Worm (Caenorhabditis elegans) whole organism, young adult: ENCODE results near the gene F32D8.3.

Source experiments
- B0019.2 ChIP-seq: fragments of 200-800 bp; sonication (Bioruptor generic); conservative IDR thresholded peaks from 2 replicates; pipeline ENCODE4 v1.3.6; 2022; ENCODE audit warnings: missing genetic modification reagents, missing genetic modification characterization, missing compliant biosample characterization
- B0261.1 ChIP-seq: sonication (generic microtip); optimal IDR thresholded peaks from 2 replicates; lab custom pipeline; 2016; ENCODE audit warnings: mild to moderate bottlenecking, missing genetic modification characterization, moderate library complexity, missing compliant biosample characterization
- F37B4.10 ChIP-seq: fragments of 200-800 bp; sonication (Bioruptor generic); IDR thresholded peaks from 2 replicates; pipeline ENCODE4 v1.3.6; 2022; ENCODE audit warnings: missing genetic modification characterization, missing compliant biosample characterization
- K11D2.4 ChIP-seq: fragments of 200-800 bp; sonication (Bioruptor generic); IDR thresholded peaks from 2 replicates; pipeline ENCODE4 v1.3.6; 2022; ENCODE audit warnings: missing genetic modification reagents, missing genetic modification characterization, missing compliant biosample characterization
- Y56A3A.18 ChIP-seq: fragments of 200-800 bp; sonication (Bioruptor generic); IDR thresholded peaks from 2 replicates; pipeline ENCODE4 v1.3.6; 2022; ENCODE audit warnings: missing genetic modification reagents, missing genetic modification characterization, missing compliant biosample characterization
- ama-1 ChIP-seq, 3 experiments: fragments of 150-350 bp in 1 of 3; sonication (generic microtip) in 2 of 3; optimal IDR thresholded peaks; 2 replicates each; lab custom pipeline; 2014 to 2018; ENCODE audit warnings: missing biosample characterization in 2 of 3, missing genetic modification characterization in 2 of 3, missing genetic modification reagents in 2 of 3
- attf-6 ChIP-seq: fragments of 200-800 bp; sonication (Bioruptor generic); IDR thresholded peaks from 2 replicates; pipeline ENCODE4 v1.3.6; 2022; ENCODE audit warnings: missing genetic modification reagents, missing genetic modification characterization, missing compliant biosample characterization
- bed-2 ChIP-seq: fragments of 200-800 bp; sonication (Bioruptor generic); IDR thresholded peaks from 2 replicates; pipeline ENCODE4 v1.3.6; 2022; ENCODE audit warnings: missing genetic modification reagents, missing genetic modification characterization, missing compliant biosample characterization
- cebp-2 ChIP-seq: fragments of 200-800 bp; sonication (Bioruptor generic); IDR thresholded peaks from 2 replicates; pipeline ENCODE4 v1.3.6; 2022; ENCODE audit warnings: missing genetic modification characterization, missing compliant biosample characterization
- ceh-27 ChIP-seq: fragments of 200-800 bp; sonication (Bioruptor generic); optimal IDR thresholded peaks from 2 replicates; lab custom pipeline; 2018; ENCODE audit warnings: mild to moderate bottlenecking, missing genetic modification characterization, moderate library complexity, missing compliant biosample characterization
- ceh-91 ChIP-seq: fragments of 200-800 bp; sonication (Bioruptor generic); IDR thresholded peaks from 2 replicates; pipeline ENCODE4 v1.3.6; 2022; ENCODE audit warnings: missing genetic modification reagents, missing genetic modification characterization, missing compliant biosample characterization
- die-1 ChIP-seq: sonication (generic microtip); optimal IDR thresholded peaks from 2 replicates; lab custom pipeline; 2016; ENCODE audit warnings: missing genotype, mild to moderate bottlenecking, missing genetic modification characterization, missing compliant biosample characterization
- hlh-12 ChIP-seq: sonication (generic microtip); optimal IDR thresholded peaks from 2 replicates; lab custom pipeline; 2016; ENCODE audit warnings: missing genetic modification characterization, missing compliant biosample characterization
- hlh-26 ChIP-seq: fragments of 200-800 bp; sonication (Bioruptor generic); conservative IDR thresholded peaks from 2 replicates; pipeline ENCODE4 v1.3.6; 2022; ENCODE audit warnings: missing genetic modification reagents, missing genetic modification characterization, missing compliant biosample characterization
- let-526 ChIP-seq: fragments of 200-800 bp; sonication (Bioruptor generic); IDR thresholded peaks from 2 replicates; pipeline ENCODE4 v1.3.6; 2022; ENCODE audit warnings: missing genetic modification reagents, missing genetic modification characterization, missing compliant biosample characterization
- let-607 ChIP-seq, 2 experiments: fragments of 200-800 bp in 1 of 2; sonication (Bioruptor generic) in 1 of 2; sonication (generic microtip) in 1 of 2; optimal IDR thresholded peaks; 2 replicates each; lab custom pipeline; 2016 to 2018; ENCODE audit warnings: mild to moderate bottlenecking in 2 of 2, missing compliant biosample characterization in 2 of 2, missing genetic modification characterization in 2 of 2, moderate library complexity in 2 of 2, missing genotype in 1 of 2
- lin-40 ChIP-seq: sonication (generic microtip); optimal IDR thresholded peaks from 2 replicates; lab custom pipeline; 2016; ENCODE audit warnings: missing genetic modification characterization, mild to moderate bottlenecking, missing compliant biosample characterization, missing genotype, missing genetic modification reagents
- lin-54 ChIP-seq: fragments of 200-800 bp; sonication (Bioruptor generic); optimal IDR thresholded peaks from 2 replicates; lab custom pipeline; 2018; ENCODE audit warnings: mild to moderate bottlenecking, missing genetic modification characterization, missing compliant biosample characterization
- madf-10 ChIP-seq: sonication (generic microtip); optimal IDR thresholded peaks from 2 replicates; lab custom pipeline; 2016; ENCODE audit warnings: mild to moderate bottlenecking, missing genetic modification characterization, missing compliant biosample characterization
- madf-3 ChIP-seq: fragments of 200-800 bp; sonication (Bioruptor generic); IDR thresholded peaks from 2 replicates; pipeline ENCODE4 v1.3.6; 2022; ENCODE audit warnings: missing genetic modification reagents, missing genetic modification characterization, missing compliant biosample characterization
- madf-8 ChIP-seq: fragments of 200-800 bp; sonication (Bioruptor generic); conservative IDR thresholded peaks from 2 replicates; pipeline ENCODE4 v1.3.6; 2022; ENCODE audit warnings: missing genetic modification reagents, missing genetic modification characterization, missing compliant biosample characterization
- nhr-90 ChIP-seq: sonication (generic microtip); optimal IDR thresholded peaks from 2 replicates; lab custom pipeline; 2016; ENCODE audit warnings: missing genotype, mild to moderate bottlenecking, missing genetic modification characterization, missing compliant biosample characterization
- pbrm-1 ChIP-seq: fragments of 200-800 bp; sonication (Bioruptor generic); IDR thresholded peaks from 2 replicates; pipeline ENCODE4 v1.3.6; 2022; ENCODE audit warnings: missing genetic modification reagents, missing genetic modification characterization, missing compliant biosample characterization
- pha-4 ChIP-seq: fragments of 150-350 bp; sonication (generic microtip); optimal IDR thresholded peaks from 2 replicates; lab custom pipeline; 2014; ENCODE audit warnings: missing biosample characterization, missing genetic modification reagents, missing genetic modification characterization
- snpc-4 ChIP-seq, 5 experiments: fragments of 150-350 bp in 1 of 5; sonication (generic microtip) in 4 of 5; optimal IDR thresholded peaks; 2 replicates each; lab custom pipeline; 2014 to 2018; ENCODE audit warnings: missing genetic modification characterization in 5 of 5, missing biosample characterization in 3 of 5, antibody characterized with exemption in 2 of 5, mild to moderate bottlenecking in 2 of 5, missing compliant biosample characterization in 2 of 5, missing genotype in 2 of 5, moderate library complexity in 2 of 5, missing genetic modification reagents in 1 of 5
- somi-1 ChIP-seq: fragments of 200-800 bp; sonication (Bioruptor generic); optimal IDR thresholded peaks from 2 replicates; lab custom pipeline; 2018; ENCODE audit warnings: mild to moderate bottlenecking, missing genetic modification characterization, missing compliant biosample characterization
- sptf-2 ChIP-seq: fragments of 200-800 bp; sonication (Bioruptor generic); optimal IDR thresholded peaks from 2 replicates; lab custom pipeline; 2018; ENCODE audit warnings: mild to moderate bottlenecking, missing genetic modification characterization, missing compliant biosample characterization
- tbx-9 ChIP-seq: sonication (generic microtip); optimal IDR thresholded peaks from 2 replicates; lab custom pipeline; 2016; ENCODE audit warnings: borderline replicate concordance, missing genetic modification characterization, inconsistent platforms, missing compliant biosample characterization
- zfh-2 ChIP-seq: fragments of 200-800 bp; sonication (Bioruptor generic); conservative IDR thresholded peaks from 2 replicates; pipeline ENCODE4 v1.3.6; 2022; ENCODE audit warnings: missing genetic modification reagents, missing genetic modification characterization, missing compliant biosample characterization
- ztf-28 ChIP-seq: fragments of 200-800 bp; sonication (Bioruptor generic); IDR thresholded peaks from 2 replicates; pipeline ENCODE4 v1.3.6; 2022; ENCODE audit warnings: missing genetic modification reagents, missing genetic modification characterization, missing compliant biosample characterization
- ztf-6 ChIP-seq: fragments of 200-800 bp; sonication (Bioruptor generic); IDR thresholded peaks from 2 replicates; pipeline ENCODE4 v1.3.6; 2022; ENCODE audit warnings: missing genetic modification reagents, missing genetic modification characterization, missing compliant biosample characterization

The F32D8.3 gene

DNA sequence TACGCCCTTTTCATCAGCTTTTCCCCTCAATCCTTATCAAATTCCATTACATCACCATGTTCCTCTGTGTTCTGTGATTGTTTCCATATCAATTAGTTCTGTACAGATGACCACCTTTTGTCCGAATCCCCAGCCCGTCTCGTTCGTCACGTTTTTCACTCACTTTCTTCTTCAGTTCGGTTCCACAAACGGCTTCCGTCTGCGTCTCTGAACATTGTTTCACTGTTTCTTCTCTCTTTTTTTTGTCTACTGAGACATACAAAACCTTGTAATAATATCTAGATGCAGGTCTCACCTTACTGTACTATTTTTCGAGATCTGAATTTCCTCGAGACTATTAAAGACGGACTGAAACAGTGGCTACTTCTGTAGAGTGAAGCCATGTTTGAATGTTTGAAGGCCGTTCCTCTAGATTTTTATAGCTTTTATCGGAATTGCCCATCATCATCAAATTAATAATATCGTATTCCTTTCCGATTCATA, at the start of gene F32D8.3:
F32D8.3 (plus strand) TSS at position 433 of the 483 bp plus-strand sequence.
- TF ChIP-seq cebp-2 (GFP tag; lab: Robert Waterston, UW): no peak
- no peak for TF ChIP-seq attf-6 (GFP tag; lab: Robert Waterston, UW)
- TF ChIP-seq hlh-26: no peak
- TF ChIP-seq B0261.1 (tag; lab: Kevin White, UChicago): no peak
- TF ChIP-seq, all 124 proteins: peak for 0

DNA sequence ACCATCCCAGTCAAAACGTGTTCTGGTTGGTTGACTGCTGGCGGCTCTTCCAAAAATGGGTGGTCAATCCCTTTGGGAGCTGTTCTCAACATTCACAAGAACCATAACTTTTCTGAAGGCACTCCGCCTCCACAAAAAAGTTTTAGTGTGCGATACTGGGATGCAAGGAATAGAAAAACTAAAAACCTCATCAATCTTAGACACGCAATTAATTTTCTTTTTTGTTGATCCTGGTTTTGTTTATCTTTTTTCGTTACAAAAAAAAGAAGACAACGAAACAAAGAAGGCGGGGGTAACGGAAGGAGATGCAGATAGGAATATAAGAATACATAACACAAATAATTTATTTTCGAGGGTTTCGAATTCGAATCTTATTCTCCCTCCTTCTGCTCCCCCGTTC, 48.4 kb upstream of the F32D8.3 start:
- no peak for TF ChIP-seq ceh-27
- TF ChIP-seq madf-10: no peak
- TF ChIP-seq die-1: no peak
- TF ChIP-seq sptf-2 (GFP tag; lab: Kevin White, UChicago): no peak
- no peak for TF ChIP-seq madf-3
- no peak for TF ChIP-seq let-607 (tag; optimal IDR thresholded peaks at IDR 0.05; lab: Kevin White, UChicago)
- no peak for TF ChIP-seq ama-1 (optimal IDR thresholded peaks at IDR 0.05; lab: Kevin White, UChicago)
- TF ChIP-seq ama-1 (GFP tag; optimal IDR thresholded peaks at IDR 0.05; lab: Kevin White, UChicago): no peak
- TF ChIP-seq zfh-2 (GFP tag; lab: Robert Waterston, UW): no peak
- no peak for TF ChIP-seq ztf-28 (GFP tag; lab: Robert Waterston, UW)
- no peak for TF ChIP-seq Y56A3A.18
- no peak for TF ChIP-seq lin-54 (GFP tag; lab: Kevin White, UChicago)
- no peak for TF ChIP-seq somi-1 (GFP tag; lab: Kevin White, UChicago)
- TF ChIP-seq ztf-6: no peak
- no peak for TF ChIP-seq pbrm-1 (GFP tag; lab: Robert Waterston, UW)
- no peak for TF ChIP-seq pha-4
- TF ChIP-seq lin-40 (tag; lab: Kevin White, UChicago): no peak
- no peak for TF ChIP-seq nhr-90 (tag; lab: Kevin White, UChicago)
- TF ChIP-seq madf-8: no peak

DNA sequence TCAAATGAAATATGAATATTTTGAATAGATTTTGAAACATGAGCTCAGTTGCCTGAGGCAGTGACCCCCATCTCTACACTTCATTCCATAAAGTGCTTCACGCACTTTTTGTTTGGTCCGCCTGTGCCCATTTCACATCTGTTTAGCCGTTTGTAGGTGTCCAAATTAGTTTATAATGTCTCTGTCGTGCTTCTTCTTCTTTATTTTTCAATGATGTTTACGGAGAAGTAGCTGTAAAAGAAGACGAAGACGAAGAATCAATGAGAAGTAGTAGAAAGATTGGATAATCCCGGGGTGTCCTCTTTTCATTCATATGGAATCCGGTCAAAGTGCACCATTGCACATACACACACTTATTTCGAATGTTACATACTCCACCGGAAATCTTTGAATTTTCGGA, 47.2 kb upstream of the F32D8.3 start:
- TF ChIP-seq ama-1 (optimal IDR thresholded peaks at IDR 0.05; lab: Kevin White, UChicago): no peak
- no peak for TF ChIP-seq ama-1 (GFP tag; optimal IDR thresholded peaks at IDR 0.05; lab: Kevin White, UChicago)
- TF ChIP-seq hlh-12: no peak
- TF ChIP-seq ceh-91 (GFP tag; lab: Robert Waterston, UW): no peak
- no peak for TF ChIP-seq let-526 (GFP tag; lab: Robert Waterston, UW)
- no peak for TF ChIP-seq hlh-26
- TF ChIP-seq tbx-9 (tag; lab: Kevin White, UChicago): no peak
- no peak for TF ChIP-seq snpc-4 (GFP tag; optimal IDR thresholded peaks at IDR 0.05; lab: Kevin White, UChicago)
- no peak for TF ChIP-seq snpc-4 (tag; optimal IDR thresholded peaks at IDR 0.05; lab: Kevin White, UChicago)

DNA sequence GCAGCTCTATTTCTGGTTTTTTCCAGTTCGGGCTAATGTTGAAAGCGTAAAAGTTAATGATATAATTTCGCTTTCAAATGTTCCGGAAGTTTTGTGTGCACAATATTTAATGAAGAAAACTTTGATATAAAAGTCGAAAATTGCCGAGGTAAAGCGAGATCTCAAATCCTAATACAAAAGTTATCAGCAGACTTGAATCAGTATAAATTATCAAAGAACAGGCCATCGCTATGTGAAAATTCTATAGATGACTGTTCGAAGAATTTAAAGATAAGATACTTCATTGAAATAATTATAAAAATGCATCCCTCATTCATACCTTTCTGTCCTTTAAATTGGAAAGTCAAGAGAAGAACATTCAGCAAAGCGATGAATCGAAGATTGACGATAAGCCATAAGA, 39.7 kb upstream of the F32D8.3 start, which contains the start of gene C29A12.6:
C29A12.6 (plus strand) TSS at position 301 of the 400 bp plus-strand sequence.
- TF ChIP-seq B0019.2 (GFP tag; lab: Robert Waterston, UW) (no peak), bed-2 (no peak)

DNA sequence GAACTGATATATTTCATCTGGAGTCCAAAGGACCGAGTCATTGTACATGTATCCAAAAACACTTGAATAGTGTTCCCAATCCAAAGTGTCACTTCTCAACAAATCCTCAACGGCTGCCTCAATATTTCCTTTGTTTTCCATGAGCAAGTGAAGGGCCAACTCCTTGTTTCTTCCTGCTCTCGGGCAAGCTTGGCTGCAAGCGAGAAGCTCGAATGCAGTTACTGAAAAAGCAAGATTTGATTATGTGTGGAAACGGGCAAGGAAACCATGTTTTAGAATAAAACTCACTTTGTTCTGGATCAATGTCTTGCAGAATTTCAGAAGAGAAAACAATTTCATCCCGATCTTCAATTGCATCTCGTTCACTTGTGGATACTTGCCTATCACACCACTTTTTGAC, 32.4 kb upstream of the F32D8.3 start:
- TF ChIP-seq F37B4.10 (no peak), K11D2.4 (GFP tag; lab: Robert Waterston, UW) (no peak)
